Worm (Caenorhabditis elegans) whole organism, L1 larva: ENCODE measurements around the gene F45G2.8.

Source experiments
- dsc-1 ChIP-seq: sonication (generic microtip); optimal IDR thresholded peaks from 2 replicates; lab custom pipeline; 2016; ENCODE audit warnings: mild to moderate bottlenecking, missing genetic modification characterization, missing compliant biosample characterization
- lin-35 ChIP-seq, 2 experiments: fragments of 150-350 bp; optimal IDR thresholded peaks; 2 replicates each; lab custom pipeline; 2014; ENCODE audit warnings: missing biosample characterization in 2 of 2, missing genetic modification characterization in 2 of 2, missing genetic modification reagents in 2 of 2
- pqm-1 ChIP-seq: sonication (generic microtip); optimal IDR thresholded peaks from 3 replicates; lab custom pipeline; 2017; ENCODE audit warnings: missing biosample characterization, missing genetic modification characterization
- snpc-4 ChIP-seq: fragments of 150-350 bp; optimal IDR thresholded peaks from 2 replicates; lab custom pipeline; 2014; ENCODE audit warnings: missing biosample characterization, missing genetic modification characterization
- zag-1 ChIP-seq: fragments of 150-350 bp; optimal IDR thresholded peaks from 2 replicates; lab custom pipeline; 2014; ENCODE audit warnings: missing biosample characterization, missing genetic modification characterization

DNA sequence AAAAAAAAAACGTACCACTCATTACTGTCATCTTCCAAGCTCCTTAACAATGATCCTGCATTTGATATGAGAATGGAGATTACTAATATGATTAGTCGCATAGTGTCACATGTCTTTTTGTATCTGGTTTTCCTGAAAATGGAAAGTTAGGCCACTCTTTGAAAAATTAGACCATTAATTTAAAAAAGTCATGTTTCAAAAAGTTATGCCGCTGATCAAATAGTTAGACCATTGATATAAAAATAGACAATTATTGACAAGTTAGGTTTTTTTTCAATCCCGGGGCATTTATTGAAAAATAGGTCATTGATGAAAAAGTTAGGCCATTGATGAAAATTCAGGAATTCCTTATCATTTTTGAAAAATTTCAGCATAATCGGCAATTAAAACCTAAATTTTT, 48.6 kb upstream of the F45G2.8 start, which contains the start of gene acc-4:
- no peak for TF ChIP-seq pqm-1 (tag; lab: Kevin White, UChicago)
- no peak for TF ChIP-seq lin-35 (GFP tag; optimal IDR thresholded peaks at IDR 0.05; lab: Kevin White, UChicago)
- no peak for TF ChIP-seq snpc-4 (tag; lab: Kevin White, UChicago)
- TF ChIP-seq zag-1 (tag; lab: Kevin White, UChicago) = no peak
- TF ChIP-seq dsc-1 (tag; lab: Kevin White, UChicago) = no peak
